Worm (Caenorhabditis elegans) whole organism, young adult: ENCODE measurements around the gene ZK856.11.

Source experiments
- B0019.2 ChIP-seq: fragments of 200-800 bp; sonication (Bioruptor generic); conservative IDR thresholded peaks from 2 replicates; pipeline ENCODE4 v1.3.6; 2022; ENCODE audit warnings: missing genetic modification reagents, missing genetic modification characterization, missing compliant biosample characterization
- F52B5.7 ChIP-seq: sonication (generic microtip); optimal IDR thresholded peaks from 2 replicates; lab custom pipeline; 2016; ENCODE audit warnings: mild to moderate bottlenecking, missing genetic modification characterization, missing compliant biosample characterization
- K12H6.12 ChIP-seq: fragments of 200-800 bp; sonication (Bioruptor generic); optimal IDR thresholded peaks from 2 replicates; lab custom pipeline; 2018; ENCODE audit warnings: mild to moderate bottlenecking, missing genetic modification characterization, missing compliant biosample characterization
- ekl-4 ChIP-seq: fragments of 200-800 bp; sonication (Bioruptor generic); IDR thresholded peaks from 2 replicates; pipeline ENCODE4 v1.3.6; 2022; ENCODE audit warnings: missing genetic modification reagents, missing genetic modification characterization, missing compliant biosample characterization
- him-1 ChIP-seq: sonication (generic microtip); optimal IDR thresholded peaks from 2 replicates; lab custom pipeline; 2016; ENCODE audit warnings: missing genotype, missing genetic modification reagents, missing genetic modification characterization, missing compliant biosample characterization
- hsf-1 ChIP-seq: fragments of 200-800 bp; sonication (Bioruptor generic); IDR thresholded peaks from 2 replicates; pipeline ENCODE4 v1.3.6; 2022; ENCODE audit warnings: missing genetic modification reagents, missing genetic modification characterization, missing compliant biosample characterization
- madf-6 ChIP-seq: fragments of 200-800 bp; sonication (Bioruptor generic); IDR thresholded peaks from 2 replicates; pipeline ENCODE4 v1.3.6; 2022; ENCODE audit warnings: missing genetic modification reagents, missing genetic modification characterization, missing compliant biosample characterization
- nhr-27 ChIP-seq: fragments of 200-800 bp; sonication (Bioruptor generic); optimal IDR thresholded peaks from 2 replicates; lab custom pipeline; 2018; ENCODE audit warnings: mild to moderate bottlenecking, missing genetic modification characterization, moderate library complexity, missing compliant biosample characterization
- pbrm-1 ChIP-seq: fragments of 200-800 bp; sonication (Bioruptor generic); IDR thresholded peaks from 2 replicates; pipeline ENCODE4 v1.3.6; 2022; ENCODE audit warnings: missing genetic modification reagents, missing genetic modification characterization, missing compliant biosample characterization
- sea-2 ChIP-seq: fragments of 200-800 bp; sonication (Bioruptor generic); IDR thresholded peaks from 2 replicates; pipeline ENCODE4 v1.3.6; 2022; ENCODE audit warnings: missing genetic modification characterization, missing compliant biosample characterization
- unc-130 ChIP-seq: sonication (generic microtip); optimal IDR thresholded peaks from 2 replicates; lab custom pipeline; 2016; ENCODE audit warnings: missing genetic modification reagents, missing genetic modification characterization, missing compliant biosample characterization
- ztf-25 ChIP-seq: fragments of 200-800 bp; sonication (Bioruptor generic); IDR thresholded peaks from 2 replicates; pipeline ENCODE4 v1.3.6; 2022; ENCODE audit warnings: missing genetic modification reagents, missing genetic modification characterization, missing compliant biosample characterization
- ztf-28 ChIP-seq: fragments of 200-800 bp; sonication (Bioruptor generic); IDR thresholded peaks from 2 replicates; pipeline ENCODE4 v1.3.6; 2022; ENCODE audit warnings: missing genetic modification reagents, missing genetic modification characterization, missing compliant biosample characterization

Gene ZK856.11

ce11 chrV:10158528-10158927 is 46.2 kb downstream of the ZK856.11 start, which contains the start of gene srsx-30:
Gene srsx-30 (plus strand): TSS chrV:10158828.
- TF ChIP-seq K12H6.12 (tag; lab: Kevin White, UChicago): no peak

- no peak for TF ChIP-seq hsf-1 (GFP tag; lab: Robert Waterston, UW)
- TF ChIP-seq him-1 (tag; lab: Kevin White, UChicago): no peak
- no peak for TF ChIP-seq pbrm-1
- no peak for TF ChIP-seq B0019.2 (GFP tag; lab: Robert Waterston, UW)
- TF ChIP-seq F52B5.7 (tag; lab: Kevin White, UChicago): no peak
- TF ChIP-seq ekl-4 (GFP tag; lab: Robert Waterston, UW): no peak
- TF ChIP-seq madf-6 (GFP tag; lab: Robert Waterston, UW): no peak
- TF ChIP-seq ztf-28 (GFP tag; lab: Robert Waterston, UW): no peak
- TF ChIP-seq nhr-27 (tag; lab: Kevin White, UChicago): no peak
- TF ChIP-seq unc-130: no peak
- no peak for TF ChIP-seq ztf-25 (GFP tag; lab: Robert Waterston, UW)
- TF ChIP-seq sea-2 (GFP tag; lab: Robert Waterston, UW): no peak
Observed at ce11 chrV:10154698-10155097, 50.0 kb downstream of the ZK856.11 start, which contains the start of gene srsx-29. Gene srsx-29 (plus strand): TSS chrV:10154998.
